Fruit fly (Drosophila melanogaster): ENCODE measurements around the gene CG3430.
A peak's percentile ranks its signal among the peaks of the same experiment; 100 is the strongest.

Gene CG3430

DNA sequence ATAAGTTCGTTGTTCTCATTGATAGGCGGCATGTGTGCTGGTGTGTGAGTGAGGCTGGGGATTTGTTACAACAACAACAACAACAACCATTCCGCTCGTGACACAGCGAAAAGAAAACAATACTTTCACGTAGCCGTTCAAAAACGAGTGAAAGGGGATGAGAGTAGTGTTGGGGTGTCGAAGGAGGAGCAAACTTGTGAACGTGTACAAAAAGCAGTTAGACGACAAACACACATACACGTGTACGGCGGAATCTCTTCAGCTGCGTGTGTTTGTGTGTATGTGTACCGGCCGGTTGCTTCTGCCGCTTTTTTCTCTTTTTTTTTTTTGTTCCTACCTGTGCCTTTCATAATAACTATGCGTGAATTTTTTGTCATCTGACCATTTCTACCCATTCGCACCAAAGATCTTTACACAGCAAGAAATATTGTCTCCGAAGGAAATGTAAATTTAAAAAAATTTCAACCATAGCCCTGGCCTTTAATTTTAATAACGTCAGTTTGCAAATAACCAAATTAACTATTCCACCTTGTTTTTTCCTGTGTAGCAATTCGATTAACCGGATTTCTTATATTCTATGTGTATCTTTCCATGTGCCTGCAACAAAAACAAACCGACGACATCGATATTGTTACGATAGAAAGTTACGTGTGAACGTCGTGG is 34.6 kb upstream of the CG3430 start (continued):
- TF ChIP-seq CG6813 (GFP tag; optimal IDR thresholded peaks at IDR 0.05) (no peak), CG4854 (GFP tag; optimal IDR thresholded peaks at IDR 0.05) (peak; percentile 37), peb (GFP tag; IDR thresholded peaks at IDR 0.05) (peak; percentile 45; the same call in 1 of the 2 replicates), abd-A (tag; optimal IDR thresholded peaks at IDR 0.05) (no peak), CHES-1-like (GFP tag; optimal IDR thresholded peaks at IDR 0.05) (peak; percentile 51), klu (GFP tag; IDR thresholded peaks at IDR 0.05) (no peak), gsb (GFP tag; IDR thresholded peaks at IDR 0.05) (no peak; the same call in 1 of the 2 replicates), psq (GFP tag; optimal IDR thresholded peaks at IDR 0.05) (peak; percentile 18), D19A (tag; optimal IDR thresholded peaks at IDR 0.05) (peak; percentile 66), CG11696 (GFP tag; IDR thresholded peaks at IDR 0.05) (peak; percentile 59; the same call in 1 of the 2 replicates), Lpt (GFP tag; optimal IDR thresholded peaks at IDR 0.05) (no peak), CG2129 (GFP tag; IDR thresholded peaks at IDR 0.05; ENCODE audit: partially characterized antibody) (no peak), wdn (GFP tag; IDR thresholded peaks at IDR 0.05) (no peak; the same call in 1 of the 2 replicates), CG17328 (GFP tag; IDR thresholded peaks at IDR 0.05) (peak; percentile 89), ro (GFP tag; IDR thresholded peaks at IDR 0.05) (no peak), esg (GFP tag; conservative IDR thresholded peaks at IDR 0.05) (no peak), da (GFP tag; optimal IDR thresholded peaks at IDR 0.05) (no peak), CG1603 (tag; optimal IDR thresholded peaks at IDR 0.05) (peak; percentile 81), Vsx1 (GFP tag; optimal IDR thresholded peaks at IDR 0.05) (no peak), hkb (optimal IDR thresholded peaks at IDR 0.05) (no peak), hkb (GFP tag; IDR thresholded peaks at IDR 0.05) (peak; percentile 90), sd (tag; optimal IDR thresholded peaks at IDR 0.05) (no peak), scrt (GFP tag; optimal IDR thresholded peaks at IDR 0.05) (no peak), CG43689 (GFP tag; IDR thresholded peaks at IDR 0.05) (no peak), fu2 (GFP tag; optimal IDR thresholded peaks at IDR 0.05) (peak; percentile 54), sqz (GFP tag; optimal IDR thresholded peaks at IDR 0.05) (peak; percentile 81), CG16815 (GFP tag; optimal IDR thresholded peaks at IDR 0.05) (peak; percentile 34), Dad (GFP tag; optimal IDR thresholded peaks at IDR 0.05) (peak; percentile 47), cato (GFP tag; optimal IDR thresholded peaks at IDR 0.05; ENCODE audit: borderline replicate concordance) (peak; percentile 8), al (GFP tag; IDR thresholded peaks at IDR 0.05) (no peak; the same call in 1 of the 2 replicates), NFAT (GFP tag; IDR thresholded peaks at IDR 0.05) (no peak), pfk (GFP tag; optimal IDR thresholded peaks at IDR 0.05) (no peak), gcm (GFP tag; optimal IDR thresholded peaks at IDR 0.05) (peak; percentile 61), Asciz (GFP tag; optimal IDR thresholded peaks at IDR 0.05) (peak; percentile 78), CG17802 (tag; optimal IDR thresholded peaks at IDR 0.05) (no peak), CG3995 (GFP tag; optimal IDR thresholded peaks at IDR 0.05) (no peak), CG31365 (tag; optimal IDR thresholded peaks at IDR 0.05) (peak; percentile 54), C15 (GFP tag; IDR thresholded peaks at IDR 0.05) (0 out of 3 replicates have a peak, but pooled peaks have one; percentile 55), Rfx (GFP tag; IDR thresholded peaks at IDR 0.05) (no peak; the same call in 1 of the 2 replicates), BEAF-32 (GFP tag; optimal IDR thresholded peaks at IDR 0.05) (no peak), CG13287 (GFP tag; IDR thresholded peaks at IDR 0.05; ENCODE audit: partially characterized antibody) (no peak), Drgx (GFP tag; IDR thresholded peaks at IDR 0.05) (no peak; the same call in 1 of the 2 replicates), shn (GFP tag; optimal IDR thresholded peaks at IDR 0.05) (peak; percentile 68), dmrt99B (tag; optimal IDR thresholded peaks at IDR 0.05) (no peak), CG7839 (tag; optimal IDR thresholded peaks at IDR 0.05) (no peak), row (GFP tag; IDR thresholded peaks at IDR 0.05) (peak; percentile 75; the same call in 2 of the 3 replicates), luna (GFP tag; optimal IDR thresholded peaks at IDR 0.05) (peak; percentile 33), slp2 (GFP tag; optimal IDR thresholded peaks at IDR 0.05) (peak; percentile 80), tup (GFP tag; optimal IDR thresholded peaks at IDR 0.05) (no peak), CG30431 (GFP tag; optimal IDR thresholded peaks at IDR 0.05) (no peak)

All from whole organism, embryonic.